Fruit fly (Drosophila melanogaster): ENCODE results near the gene CG13024.

- TF ChIP-seq CTCF (optimal IDR thresholded peaks at IDR 0.05) (no peak), CG8478 (optimal IDR thresholded peaks at IDR 0.05) (no peak)
Observed at dm6 chr3L:16811908-16812307, 17.0 kb downstream of the CG13024 start.
